Fruit fly (Drosophila melanogaster): Measurements from ENCODE around the gene CG1927.

- TF ChIP-seq psq (optimal IDR thresholded peaks at IDR 0.05) (no peak), CG8478 (optimal IDR thresholded peaks at IDR 0.05) (no peak), Dll (optimal IDR thresholded peaks at IDR 0.05) (no peak), EcR (GFP tag; optimal IDR thresholded peaks at IDR 0.05) (no peak)
These were observed 5.2 kb downstream of the CG1927 start for dm6 chr3L:1964599-1965143.
